Worm (Caenorhabditis elegans) whole organism, L4 larva: ENCODE data around the gene Y54G2A.7.

Source experiments
- F10B5.3 ChIP-seq: sonication (generic microtip); optimal IDR thresholded peaks from 2 replicates; lab custom pipeline; 2016; ENCODE audit warnings: mild to moderate bottlenecking, missing genetic modification characterization, missing compliant biosample characterization
- F26F4.8 ChIP-seq: fragments of 200-800 bp; sonication (Bioruptor generic); conservative IDR thresholded peaks from 2 replicates; pipeline ENCODE4 v1.3.6; 2022; ENCODE audit warnings: missing genetic modification characterization, missing compliant biosample characterization
- F49E8.2 ChIP-seq: sonication (generic microtip); optimal IDR thresholded peaks from 2 replicates; lab custom pipeline; 2016; ENCODE audit warnings: missing compliant biosample characterization, mild to moderate bottlenecking, missing genetic modification characterization, borderline replicate concordance
- T26A8.4 ChIP-seq: fragments of 200-800 bp; sonication (Bioruptor generic); IDR thresholded peaks from 2 replicates; pipeline ENCODE4 v1.3.6; 2022; ENCODE audit warnings: missing genetic modification characterization, missing compliant biosample characterization
- ZK337.2 ChIP-seq: fragments of 200-800 bp; sonication (Bioruptor generic); IDR thresholded peaks from 2 replicates; pipeline ENCODE4 v1.3.6; 2022; ENCODE audit warnings: missing genetic modification reagents, missing genetic modification characterization, missing compliant biosample characterization
- aha-1 ChIP-seq: fragments of 150-350 bp; peaks from one replicate; lab custom pipeline; 2014; ENCODE audit warnings: missing biosample characterization, missing genetic modification characterization
- aly-2 ChIP-seq: sonication (generic microtip); optimal IDR thresholded peaks from 2 replicates; lab custom pipeline; 2018; ENCODE audit warnings: missing biosample characterization, missing genetic modification characterization
- attf-4 ChIP-seq: sonication (generic microtip); optimal IDR thresholded peaks from 3 replicates; lab custom pipeline; 2017; ENCODE audit warnings: missing biosample characterization, missing genetic modification characterization
- ceh-28 ChIP-seq: fragments of 150-350 bp; optimal IDR thresholded peaks from 2 replicates; lab custom pipeline; 2014; ENCODE audit warnings: missing biosample characterization, missing genetic modification reagents, missing genetic modification characterization
- daf-12 ChIP-seq: fragments of 150-350 bp; optimal IDR thresholded peaks from 2 replicates; lab custom pipeline; 2014; ENCODE audit warnings: missing biosample characterization, missing genetic modification reagents, missing genetic modification characterization
- daf-16 ChIP-seq, 3 experiments: sonication (generic microtip); optimal IDR thresholded peaks; 2 replicates each; lab custom pipeline; 2016 to 2017; ENCODE audit warnings: missing genetic modification characterization in 3 of 3, missing genetic modification reagents in 3 of 3, mild to moderate bottlenecking in 2 of 3, missing compliant biosample characterization in 2 of 3, missing biosample characterization in 1 of 3, moderate library complexity in 1 of 3
- dmd-6 ChIP-seq: fragments of 200-800 bp; sonication (Bioruptor generic); IDR thresholded peaks from 2 replicates; pipeline ENCODE4 v1.3.6; 2022; ENCODE audit warnings: missing genetic modification reagents, missing genetic modification characterization, missing compliant biosample characterization
- dmd-8 ChIP-seq: fragments of 200-800 bp; sonication (Bioruptor generic); IDR thresholded peaks from 2 replicates; pipeline ENCODE4 v1.3.6; 2022; ENCODE audit warnings: missing genetic modification characterization, missing compliant biosample characterization
- duxl-1 ChIP-seq: sonication (generic microtip); optimal IDR thresholded peaks from 2 replicates; lab custom pipeline; 2016; ENCODE audit warnings: mild to moderate bottlenecking, missing genetic modification characterization, moderate library complexity, missing compliant biosample characterization; ENCODE audit not compliant: poor library complexity
- dve-1 ChIP-seq: sonication (generic microtip); optimal IDR thresholded peaks from 2 replicates; lab custom pipeline; 2017; ENCODE audit warnings: antibody characterized with exemption, mild to moderate bottlenecking, missing genetic modification characterization, missing compliant biosample characterization; ENCODE audit not compliant: insufficient read depth
- gei-8 ChIP-seq: fragments of 200-800 bp; sonication (Bioruptor generic); optimal IDR thresholded peaks from 2 replicates; lab custom pipeline; 2018; ENCODE audit warnings: mild to moderate bottlenecking, missing genetic modification characterization, missing compliant biosample characterization
- hif-1 ChIP-seq, 2 experiments: sonication (generic microtip); optimal IDR thresholded peaks; 2 replicates each; lab custom pipeline; 2016 to 2017; ENCODE audit warnings: missing compliant biosample characterization in 2 of 2, missing genetic modification characterization in 2 of 2, missing genetic modification reagents in 2 of 2, missing genotype in 2 of 2, mild to moderate bottlenecking in 1 of 2
- hlh-11 ChIP-seq: fragments of 200-800 bp; sonication (Bioruptor generic); optimal IDR thresholded peaks from 2 replicates; lab custom pipeline; 2018; ENCODE audit warnings: mild to moderate bottlenecking, missing genetic modification characterization, missing compliant biosample characterization
- hlh-30 ChIP-seq: sonication (generic microtip); optimal IDR thresholded peaks from 2 replicates; lab custom pipeline; 2017; ENCODE audit warnings: antibody characterized with exemption, mild to moderate bottlenecking, missing genetic modification characterization, missing compliant biosample characterization; ENCODE audit not compliant: insufficient read depth
- hmg-1.1 ChIP-seq: fragments of 200-800 bp; sonication (Bioruptor generic); IDR thresholded peaks from 2 replicates; pipeline ENCODE4 v1.3.6; 2022; ENCODE audit warnings: missing genetic modification reagents, missing genetic modification characterization, missing compliant biosample characterization
- lim-7 ChIP-seq: fragments of 200-800 bp; sonication (Bioruptor generic); IDR thresholded peaks from 2 replicates; pipeline ENCODE4 v1.3.6; 2022; ENCODE audit warnings: missing genetic modification characterization, missing compliant biosample characterization
- lin-29 ChIP-seq: fragments of 200-800 bp; sonication (Bioruptor generic); IDR thresholded peaks from 2 replicates; pipeline ENCODE4 v1.3.6; 2022; ENCODE audit warnings: missing genetic modification reagents, missing genetic modification characterization, missing compliant biosample characterization
- lin-39 ChIP-seq: fragments of 150-350 bp; optimal IDR thresholded peaks from 2 replicates; lab custom pipeline; 2014; ENCODE audit warnings: missing biosample characterization, missing genetic modification reagents, missing genetic modification characterization
- lir-3 ChIP-seq: sonication (generic microtip); optimal IDR thresholded peaks from 2 replicates; lab custom pipeline; 2016; ENCODE audit warnings: mild to moderate bottlenecking, missing genetic modification characterization, missing compliant biosample characterization
- lsy-2 ChIP-seq, 2 experiments: fragments of 150-350 bp in 1 of 2; sonication (generic microtip) in 1 of 2; optimal IDR thresholded peaks; 2 replicates each; lab custom pipeline; 2014 to 2017; ENCODE audit warnings: missing biosample characterization in 2 of 2, missing genetic modification characterization in 2 of 2
- madf-5 ChIP-seq, 2 experiments: fragments of 200-800 bp; sonication (Bioruptor generic); IDR thresholded peaks; 2 replicates each; pipeline ENCODE4 v1.3.6; 2022; ENCODE audit warnings: missing compliant biosample characterization in 2 of 2, missing genetic modification characterization in 2 of 2
- mep-1 ChIP-seq: fragments of 150-350 bp; sonication (generic microtip); optimal IDR thresholded peaks from 3 replicates; lab custom pipeline; 2014; ENCODE audit warnings: missing biosample characterization, missing genetic modification characterization
- nhr-11 ChIP-seq: fragments of 150-350 bp; optimal IDR thresholded peaks from 2 replicates; lab custom pipeline; 2014; ENCODE audit warnings: missing biosample characterization, missing genetic modification characterization
- nhr-28 ChIP-seq: fragments of 150-350 bp; optimal IDR thresholded peaks from 2 replicates; lab custom pipeline; 2014; ENCODE audit warnings: missing biosample characterization, missing genetic modification characterization
- nhr-41 ChIP-seq: fragments of 200-800 bp; sonication (Bioruptor generic); IDR thresholded peaks from 2 replicates; pipeline ENCODE4 v1.3.6; 2022; ENCODE audit warnings: missing genetic modification reagents, missing genetic modification characterization, missing compliant biosample characterization
- nhr-48 ChIP-seq: sonication (generic microtip); optimal IDR thresholded peaks from 2 replicates; lab custom pipeline; 2016; ENCODE audit warnings: mild to moderate bottlenecking, missing genetic modification characterization, missing compliant biosample characterization
- nhr-6 ChIP-seq: fragments of 150-350 bp; optimal IDR thresholded peaks from 2 replicates; lab custom pipeline; 2014; ENCODE audit warnings: missing biosample characterization, missing genetic modification characterization
- php-3 ChIP-seq: fragments of 200-800 bp; sonication (Bioruptor generic); IDR thresholded peaks from 2 replicates; pipeline ENCODE4 v1.3.6; 2022; ENCODE audit warnings: missing genetic modification reagents, missing genetic modification characterization, missing compliant biosample characterization
- pqm-1 ChIP-seq: sonication (generic microtip); optimal IDR thresholded peaks from 2 replicates; lab custom pipeline; 2017; ENCODE audit warnings: missing biosample characterization, missing genetic modification characterization
- skn-1 ChIP-seq: fragments of 150-350 bp; optimal IDR thresholded peaks from 2 replicates; lab custom pipeline; 2014; ENCODE audit warnings: missing biosample characterization, missing genetic modification characterization
- snpc-1.2 ChIP-seq: fragments of 200-800 bp; sonication (Bioruptor generic); IDR thresholded peaks from 2 replicates; pipeline ENCODE4 v1.3.6; 2022; ENCODE audit warnings: missing genetic modification reagents, missing genetic modification characterization, missing compliant biosample characterization
- snpc-4 ChIP-seq: fragments of 150-350 bp; optimal IDR thresholded peaks from 2 replicates; lab custom pipeline; 2014; ENCODE audit warnings: missing biosample characterization, missing genetic modification characterization
- spr-3 ChIP-seq: fragments of 200-800 bp; sonication (Bioruptor generic); optimal IDR thresholded peaks from 2 replicates; lab custom pipeline; 2018; ENCODE audit warnings: mild to moderate bottlenecking, missing genetic modification characterization, missing compliant biosample characterization
- tag-97 ChIP-seq: fragments of 200-800 bp; sonication (Bioruptor generic); IDR thresholded peaks from 2 replicates; pipeline ENCODE4 v1.3.6; 2022; ENCODE audit warnings: missing genetic modification characterization, missing compliant biosample characterization
- tra-1 ChIP-seq: fragments of 200-800 bp; sonication (Bioruptor generic); IDR thresholded peaks from 2 replicates; pipeline ENCODE4 v1.3.6; 2022; ENCODE audit warnings: missing genetic modification reagents, missing genetic modification characterization, missing compliant biosample characterization
- unc-130 ChIP-seq: sonication (generic microtip); optimal IDR thresholded peaks from 2 replicates; lab custom pipeline; 2016; ENCODE audit warnings: missing genetic modification reagents, missing genetic modification characterization, missing compliant biosample characterization
- unc-39 ChIP-seq: sonication (generic microtip); optimal IDR thresholded peaks from 2 replicates; lab custom pipeline; 2017; ENCODE audit warnings: missing biosample characterization, missing genetic modification characterization
- unc-62 ChIP-seq, 3 experiments: fragments of 150-350 bp in 1 of 3; sonication (generic microtip); optimal IDR thresholded peaks in 2 of 3; peaks in 1 of 3; 1 replicate in 1 of 3; 2 replicates in 2 of 3; lab custom pipeline; 2014 to 2017; ENCODE audit warnings: missing biosample characterization in 3 of 3, missing genetic modification characterization in 3 of 3, missing genetic modification reagents in 3 of 3, missing genotype in 1 of 3
- vab-7 ChIP-seq: fragments of 200-800 bp; sonication (Bioruptor generic); IDR thresholded peaks from 2 replicates; pipeline ENCODE4 v1.3.6; 2022; ENCODE audit warnings: missing genetic modification reagents, missing genetic modification characterization, missing compliant biosample characterization
- ztf-11 ChIP-seq: fragments of 150-350 bp; optimal IDR thresholded peaks from 2 replicates; lab custom pipeline; 2014; ENCODE audit warnings: missing biosample characterization, missing genetic modification characterization
- ztf-7 ChIP-seq: fragments of 150-350 bp; optimal IDR thresholded peaks from 2 replicates; lab custom pipeline; 2014; ENCODE audit warnings: missing biosample characterization, missing genetic modification characterization

Gene Y54G2A.7

DNA sequence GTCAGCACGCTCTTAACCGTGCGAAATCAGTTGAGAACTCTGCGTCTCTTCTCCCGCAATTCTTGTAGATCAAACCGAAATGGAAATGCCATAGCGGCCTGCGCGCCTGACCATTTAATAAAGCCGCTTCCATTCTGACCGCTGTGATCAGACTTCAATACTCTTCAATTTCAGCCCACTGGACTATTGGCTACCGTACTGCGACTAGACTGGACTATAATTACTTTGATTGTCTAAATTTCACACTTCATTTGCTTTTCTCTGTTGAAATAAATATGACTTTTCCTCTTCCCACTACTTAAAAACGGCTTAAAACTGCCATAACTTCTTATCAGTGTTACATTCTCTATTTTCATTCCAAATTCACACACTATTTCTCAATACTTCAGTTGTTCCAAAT lies at the start of gene Y54G2A.7:
Gene Y54G2A.7 (plus strand): TSS at position 301 of the 400 bp plus-strand sequence.
- TF ChIP-seq ZK337.2 (GFP tag; lab: Robert Waterston, UW), result no peak
- no peak for TF ChIP-seq aha-1 (tag; lab: Kevin White, UChicago)
- no peak for TF ChIP-seq gei-8 (GFP tag; lab: Kevin White, UChicago)
- no peak for TF ChIP-seq lim-7 (GFP tag; lab: Robert Waterston, UW)
- TF ChIP-seq daf-16 (GFP tag; optimal IDR thresholded peaks at IDR 0.05; lab: Kevin White, UChicago), result no peak
- peak; percentile 27 for TF ChIP-seq daf-16 (tag; optimal IDR thresholded peaks at IDR 0.05; lab: Kevin White, UChicago)
- no peak for TF ChIP-seq lsy-2 (tag; optimal IDR thresholded peaks at IDR 0.05; lab: Kevin White, UChicago)
- TF ChIP-seq lin-29, result no peak
- TF ChIP-seq attf-4 (tag; lab: Kevin White, UChicago), result no peak
- TF ChIP-seq skn-1, result no peak
- no peak for TF ChIP-seq aly-2 (tag; lab: Kevin White, UChicago)
- TF ChIP-seq nhr-28, result peak; percentile 65

DNA sequence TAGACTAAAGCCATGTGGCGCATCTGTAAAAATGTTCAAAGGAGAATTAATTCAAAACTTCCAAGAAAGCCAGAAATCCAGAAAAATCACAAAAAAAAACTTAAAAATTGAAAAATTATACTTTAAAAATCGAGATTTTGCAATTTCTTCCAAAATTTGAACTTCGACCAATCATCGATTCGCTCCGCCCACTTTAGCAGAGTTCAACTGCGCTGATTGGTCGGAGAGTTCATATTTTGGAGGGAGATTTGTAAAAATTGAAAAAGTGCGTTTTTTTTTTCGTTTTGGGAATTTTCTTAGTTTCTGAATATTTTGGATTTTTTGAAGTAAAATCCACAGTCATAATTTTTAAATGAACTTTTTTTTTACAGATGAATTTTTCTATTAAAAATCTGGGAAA lies 44.5 kb upstream of the Y54G2A.7 start:
- TF ChIP-seq daf-12 (tag; lab: Kevin White, UChicago) (no peak), unc-39 (tag; lab: Kevin White, UChicago) (no peak), vab-7 (GFP tag; lab: Robert Waterston, UW) (no peak), snpc-4 (no peak), tra-1 (no peak), unc-130 (GFP tag; lab: Kevin White, UChicago) (no peak), ZK337.2 (GFP tag; lab: Robert Waterston, UW) (no peak), duxl-1 (no peak), hif-1 (tag; optimal IDR thresholded peaks at IDR 0.05; lab: Kevin White, UChicago) (no peak), aly-2 (tag; lab: Kevin White, UChicago) (no peak), tag-97 (GFP tag; lab: Robert Waterston, UW) (no peak)

DNA sequence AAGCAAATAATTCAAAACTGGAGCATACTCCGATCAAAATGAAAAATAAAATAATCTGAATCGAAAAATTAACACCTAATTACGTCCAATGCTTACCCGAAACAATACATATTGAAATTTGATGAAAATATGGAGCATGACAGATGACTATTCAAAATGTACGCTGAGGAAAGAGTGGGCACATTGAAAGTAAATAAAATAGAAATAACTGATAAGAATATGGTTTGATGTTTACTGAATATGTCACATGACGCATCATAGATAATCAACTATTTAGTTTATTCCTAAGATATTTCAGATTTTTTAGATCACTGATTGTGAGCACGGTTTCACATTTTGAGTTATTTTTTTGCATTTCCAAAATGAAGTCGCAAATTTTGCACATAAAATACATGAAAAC lies 40.1 kb upstream of the Y54G2A.7 start, which contains the start of gene Y54G2A.52:
Gene Y54G2A.52 (minus strand): TSS at position 348 of the 400 bp plus-strand sequence.
- TF ChIP-seq lir-3 (no peak), aly-2 (tag; lab: Kevin White, UChicago) (no peak), lin-39 (tag; lab: Kevin White, UChicago) (no peak), skn-1 (no peak), php-3 (peak; percentile 37; the same call in 1 of the 2 replicates), mep-1 (tag; lab: Kevin White, UChicago) (no peak), dmd-6 (GFP tag; lab: Robert Waterston, UW) (peak; percentile 52; the same call in 1 of the 2 replicates), spr-3 (GFP tag; lab: Kevin White, UChicago) (no peak), nhr-41 (GFP tag; lab: Robert Waterston, UW) (no peak), snpc-1.2 (GFP tag; lab: Robert Waterston, UW) (no peak), hmg-1.1 (GFP tag; lab: Robert Waterston, UW) (no peak), F26F4.8 (no peak), F49E8.2 (tag; lab: Kevin White, UChicago) (no peak), daf-12 (tag; lab: Kevin White, UChicago) (no peak), T26A8.4 (no peak), nhr-28 (peak; percentile 35), hlh-30 (peak; percentile 56), snpc-4 (no peak), nhr-11 (tag; lab: Kevin White, UChicago) (no peak), nhr-48 (tag; lab: Kevin White, UChicago) (no peak), ztf-7 (tag; lab: Kevin White, UChicago) (peak; percentile 44), ceh-28 (no peak), unc-62 (GFP tag; optimal IDR thresholded peaks at IDR 0.05 in 1 of 2; lab: Kevin White, UChicago) (peak in 1 of 2 experiments; percentile 38), unc-62 (tag; optimal IDR thresholded peaks at IDR 0.05; lab: Kevin White, UChicago) (no peak), dve-1 (tag; lab: Kevin White, UChicago) (peak; percentile 87), nhr-6 (tag; lab: Kevin White, UChicago) (no peak), pqm-1 (tag; lab: Kevin White, UChicago) (peak; percentile 63), madf-5 (GFP tag; IDR thresholded peaks at IDR 0.05; lab: Robert Waterston, UW) (no peak), lin-29 (no peak), F10B5.3 (tag; lab: Kevin White, UChicago) (no peak), attf-4 (tag; lab: Kevin White, UChicago) (no peak), gei-8 (GFP tag; lab: Kevin White, UChicago) (no peak), hlh-11 (tag; lab: Kevin White, UChicago) (peak; percentile 53), ZK337.2 (GFP tag; lab: Robert Waterston, UW) (no peak), tag-97 (GFP tag; lab: Robert Waterston, UW) (no peak), ztf-11 (tag; lab: Kevin White, UChicago) (no peak), dmd-8 (GFP tag; lab: Robert Waterston, UW) (no peak), aha-1 (tag; lab: Kevin White, UChicago) (no peak)
